Worm (Caenorhabditis elegans) whole organism, L4/young adult: ENCODE measurements around the gene K11H12.11.

Source experiments
- W03F9.2 ChIP-seq: fragments of 150-350 bp; optimal IDR thresholded peaks from 2 replicates; lab custom pipeline; 2014; ENCODE audit warnings: missing biosample characterization, missing genetic modification characterization
- dao-5 ChIP-seq: sonication (generic microtip); optimal IDR thresholded peaks from 2 replicates; lab custom pipeline; 2016; ENCODE audit warnings: missing genotype, missing genetic modification characterization, moderate library complexity, missing compliant biosample characterization
- him-1 ChIP-seq: sonication (generic microtip); optimal IDR thresholded peaks from 2 replicates; lab custom pipeline; 2016; ENCODE audit warnings: missing genotype, missing genetic modification reagents, missing genetic modification characterization, missing compliant biosample characterization

DNA sequence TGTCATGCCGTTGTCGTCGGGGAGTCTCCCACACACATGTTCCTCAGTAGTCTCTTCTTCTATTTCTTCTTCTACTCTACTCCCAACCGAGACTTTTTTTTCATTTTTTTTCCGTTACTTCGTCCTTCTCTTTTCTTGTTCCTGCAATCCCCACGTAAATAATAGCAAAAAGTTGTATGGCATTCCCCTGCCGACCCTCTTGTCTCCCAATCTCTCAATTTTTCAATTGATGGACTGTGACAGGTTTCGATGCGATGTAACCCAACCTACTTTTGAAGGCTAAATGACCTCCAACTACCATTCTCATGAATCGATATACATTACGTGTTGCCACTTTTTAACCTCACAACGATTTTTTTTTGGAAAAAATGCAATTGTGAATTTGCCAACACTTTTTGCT lies 6.2 kb downstream of the K11H12.11 start:
- no peak for TF ChIP-seq him-1 (tag; lab: Kevin White, UChicago)
- TF ChIP-seq W03F9.2 (tag; lab: Kevin White, UChicago) = no peak
- no peak for TF ChIP-seq dao-5
